Worm (Caenorhabditis elegans): ENCODE measurements around the gene Y116A8B.4.

DNA sequence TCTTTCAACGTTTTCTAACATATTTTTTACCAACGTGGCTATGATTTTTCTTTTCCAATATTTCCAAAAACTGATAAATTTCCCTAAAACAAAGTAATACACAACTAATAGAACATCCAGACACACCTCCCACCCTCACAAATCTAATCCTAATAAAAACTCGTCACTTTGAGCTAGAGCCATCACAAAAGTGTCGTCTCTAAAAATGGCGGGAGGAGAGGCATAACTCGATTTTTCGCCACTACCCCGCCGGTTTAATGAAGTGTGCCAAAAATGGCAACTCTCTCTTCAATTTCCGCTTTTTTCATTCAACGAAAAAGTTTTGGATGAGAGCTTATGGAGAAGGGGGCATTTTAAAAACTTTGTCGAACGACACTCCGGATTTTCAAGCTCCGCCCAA lies 9.3 kb downstream of the Y116A8B.4 start:
- TF ChIP-seq ama-1 (optimal IDR thresholded peaks at IDR 0.05), result no peak
- TF ChIP-seq F13C5.2 (tag; optimal IDR thresholded peaks at IDR 0.05), result no peak
- no peak for TF ChIP-seq scrt-1 (GFP tag; IDR thresholded peaks at IDR 0.05)
- no peak for TF ChIP-seq ets-7 (tag; optimal IDR thresholded peaks at IDR 0.05)
- no peak for TF ChIP-seq hmg-4 (GFP tag; optimal IDR thresholded peaks at IDR 0.05)
- TF ChIP-seq hmbx-1 (tag; optimal IDR thresholded peaks at IDR 0.05), result no peak
- TF ChIP-seq tra-4 (tag; optimal IDR thresholded peaks at IDR 0.05), result no peak
- no peak for TF ChIP-seq flt-1 (GFP tag; IDR thresholded peaks at IDR 0.05)
